Fruit fly (Drosophila melanogaster): ENCODE data around the gene Hsp83.

dm6 chr3L:3184104-3184503, 8.7 kb upstream of the Hsp83 start, which contains the start of gene CG42494:
- no peak for TF ChIP-seq CTCF (optimal IDR thresholded peaks at IDR 0.05)
- TF ChIP-seq CG8478 (optimal IDR thresholded peaks at IDR 0.05): no peak
